Worm (Caenorhabditis elegans): ENCODE results near the gene ver-4.

The ver-4 gene

DNA sequence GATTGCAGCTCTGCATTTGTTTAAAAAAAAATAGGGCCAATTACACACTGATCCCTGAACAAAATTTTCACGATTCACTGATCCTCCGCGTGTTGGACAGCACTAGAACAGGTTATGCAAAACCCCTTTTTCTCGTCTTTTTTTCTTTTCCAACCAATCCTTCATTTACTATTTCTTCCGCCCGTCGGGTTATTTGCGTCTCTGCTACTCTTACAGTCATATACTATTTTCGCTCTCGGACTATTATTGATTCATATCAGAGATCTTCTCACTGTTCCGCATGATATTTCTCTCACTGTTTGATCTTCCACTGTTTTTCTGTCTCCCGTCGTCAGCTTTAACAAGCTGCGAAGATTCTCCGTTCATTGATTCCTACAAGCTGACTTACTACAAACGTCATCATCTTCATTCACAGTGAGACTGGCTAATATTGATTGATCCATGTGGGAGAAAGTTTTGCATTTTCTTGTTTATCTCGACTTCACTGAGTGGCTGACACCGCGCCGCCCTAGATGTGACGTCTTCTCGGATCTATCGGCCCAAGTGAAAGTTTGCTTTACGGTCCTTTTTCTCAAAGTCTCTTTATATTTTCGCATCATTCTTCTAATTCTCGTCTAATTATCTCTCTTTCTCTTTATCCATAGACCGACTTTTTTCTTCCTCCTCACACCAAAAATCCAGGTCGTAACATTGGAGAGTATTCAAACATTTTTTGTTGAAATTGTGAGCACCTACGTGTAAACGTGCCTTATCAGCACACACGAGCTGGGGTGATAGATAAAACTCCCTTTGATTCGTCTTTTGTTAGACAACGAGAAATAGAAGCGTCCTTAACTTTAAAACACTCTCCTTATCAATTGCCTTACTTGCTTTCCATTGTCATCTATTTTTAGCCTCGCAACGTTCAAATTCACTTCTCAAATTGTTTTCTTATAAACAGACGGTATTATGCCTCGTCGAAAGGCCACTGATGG is 54.2 kb downstream of the ver-4 start:
- no peak for TF ChIP-seq ama-1 (optimal IDR thresholded peaks at IDR 0.05)
- no peak for TF ChIP-seq mep-1 (tag; optimal IDR thresholded peaks at IDR 0.05)
- TF ChIP-seq lin-35 (GFP tag; optimal IDR thresholded peaks at IDR 0.05), result peak in 1 of 2 experiments; percentile 3
- TF ChIP-seq alr-1 (tag; optimal IDR thresholded peaks at IDR 0.05; ENCODE audit: borderline replicate concordance), result no peak
- peak; percentile 12 for TF ChIP-seq nhr-20 (tag; optimal IDR thresholded peaks at IDR 0.05)
- TF ChIP-seq unc-30 (tag; optimal IDR thresholded peaks at IDR 0.05), result no peak
- no peak for TF ChIP-seq unc-86 (tag; optimal IDR thresholded peaks at IDR 0.05)
- no peak for TF ChIP-seq skn-1 (tag; optimal IDR thresholded peaks at IDR 0.05)
- TF ChIP-seq nhr-84 (tag; optimal IDR thresholded peaks at IDR 0.05), result no peak
- no peak for TF ChIP-seq nhr-77 (tag; optimal IDR thresholded peaks at IDR 0.05)
- no peak for TF ChIP-seq tbx-2 (tag; optimal IDR thresholded peaks at IDR 0.05)
- TF ChIP-seq Y116A8C.19 (tag; optimal IDR thresholded peaks at IDR 0.05; ENCODE audit: borderline replicate concordance), result no peak
- no peak for TF ChIP-seq mab-9 (GFP tag; IDR thresholded peaks at IDR 0.05)
- no peak for TF ChIP-seq nhr-76 (tag; optimal IDR thresholded peaks at IDR 0.05)
- no peak for TF ChIP-seq F16B12.6 (tag; optimal IDR thresholded peaks at IDR 0.05)
- TF ChIP-seq fkh-8 (tag; optimal IDR thresholded peaks at IDR 0.05), result no peak
- no peak for TF ChIP-seq pag-3 (tag; optimal IDR thresholded peaks at IDR 0.05; ENCODE audit: borderline replicate concordance, insufficient read depth)
- no peak for TF ChIP-seq ceh-88 (GFP tag; IDR thresholded peaks at IDR 0.05)
- TF ChIP-seq irx-1 (tag; optimal IDR thresholded peaks at IDR 0.05), result no peak
- TF ChIP-seq egl-13 (tag; optimal IDR thresholded peaks at IDR 0.05), result no peak
- no peak for TF ChIP-seq ceh-82 (tag; optimal IDR thresholded peaks at IDR 0.05)
- TF ChIP-seq mef-2 (tag; optimal IDR thresholded peaks at IDR 0.05), result no peak
- TF ChIP-seq fos-1 (tag; optimal IDR thresholded peaks at IDR 0.05), result no peak
- TF ChIP-seq unc-62 (GFP tag; optimal IDR thresholded peaks at IDR 0.05), result no peak
- no peak for TF ChIP-seq tlp-1 (tag; optimal IDR thresholded peaks at IDR 0.05)
- no peak for TF ChIP-seq C34B4.2 (tag; optimal IDR thresholded peaks at IDR 0.05)
- no peak for TF ChIP-seq aly-2 (tag; optimal IDR thresholded peaks at IDR 0.05)
- TF ChIP-seq grh-1 (GFP tag; IDR thresholded peaks at IDR 0.05), result peak; percentile 78
- TF ChIP-seq lin-39 (tag; optimal IDR thresholded peaks at IDR 0.05), result no peak
- peak; percentile 8 for TF ChIP-seq swsn-7 (tag; optimal IDR thresholded peaks at IDR 0.05)
- TF ChIP-seq nhr-47 (tag; optimal IDR thresholded peaks at IDR 0.05), result no peak
- no peak for TF ChIP-seq hpl-2 (GFP tag; optimal IDR thresholded peaks at IDR 0.05)
- TF ChIP-seq ztf-11 (tag; optimal IDR thresholded peaks at IDR 0.05), result no peak
- TF ChIP-seq pax-3 (tag; optimal IDR thresholded peaks at IDR 0.05), result no peak
- no peak for TF ChIP-seq nhr-28 (tag; optimal IDR thresholded peaks at IDR 0.05)
- no peak for TF ChIP-seq lin-13 (GFP tag; optimal IDR thresholded peaks at IDR 0.05)
- TF ChIP-seq isw-1 (GFP tag; IDR thresholded peaks at IDR 0.05), result no peak
- no peak for TF ChIP-seq nhr-19 (GFP tag; conservative IDR thresholded peaks at IDR 0.05)
- TF ChIP-seq elt-3 (tag; optimal IDR thresholded peaks at IDR 0.05), result peak in 1 of 6 experiments; percentile 27
- no peak for TF ChIP-seq xbp-1 (tag; optimal IDR thresholded peaks at IDR 0.05)
- TF ChIP-seq sup-37 (GFP tag; optimal IDR thresholded peaks at IDR 0.05), result no peak
- TF ChIP-seq vab-15 (tag; optimal IDR thresholded peaks at IDR 0.05), result no peak
- no peak for TF ChIP-seq unc-130 (tag; optimal IDR thresholded peaks at IDR 0.05)
- no peak for TF ChIP-seq sptf-1 (tag; optimal IDR thresholded peaks at IDR 0.05)
- no peak for TF ChIP-seq nhr-71 (tag; optimal IDR thresholded peaks at IDR 0.05)
- TF ChIP-seq lsy-2 (tag; optimal IDR thresholded peaks at IDR 0.05), result peak in 1 of 2 experiments; percentile 11
- no peak for TF ChIP-seq nhr-90 (tag; optimal IDR thresholded peaks at IDR 0.05; ENCODE audit: poor library complexity)
- TF ChIP-seq hlh-17 (GFP tag; optimal IDR thresholded peaks at IDR 0.05; ENCODE audit: borderline replicate concordance), result no peak
- TF ChIP-seq hlh-4 (tag; optimal IDR thresholded peaks at IDR 0.05), result no peak
- TF ChIP-seq nhr-12 (tag; optimal IDR thresholded peaks at IDR 0.05), result no peak
- TF ChIP-seq ces-1 (GFP tag; optimal IDR thresholded peaks at IDR 0.05), result no peak

Measured in whole organism, L1 larva.